Fruit fly (Drosophila melanogaster): ENCODE measurements around the gene gwl.
A peak's percentile ranks its signal among the peaks of the same experiment; 100 is the strongest.

gwl gene

dm6 chr3R:18758548-18759257 is 12.5 kb downstream of the gwl start, which contains the start of gene Epg5 (continued):
- TF ChIP-seq CG15479 (GFP tag; optimal IDR thresholded peaks at IDR 0.05): no peak
- peak; percentile 45; the same call in 1 of the 2 replicates for TF ChIP-seq wor (GFP tag; IDR thresholded peaks at IDR 0.05)
- TF ChIP-seq E2f2 (GFP tag; IDR thresholded peaks at IDR 0.05): peak; percentile 90
- no peak for TF ChIP-seq CG11723 (GFP tag; optimal IDR thresholded peaks at IDR 0.05)
- no peak for TF ChIP-seq Hand (GFP tag; optimal IDR thresholded peaks at IDR 0.05)
- TF ChIP-seq gro (GFP tag; optimal IDR thresholded peaks at IDR 0.05): no peak
- peak; percentile 95 for TF ChIP-seq CG6791 (GFP tag; IDR thresholded peaks at IDR 0.05; ENCODE audit: partially characterized antibody)
- TF ChIP-seq Atf3 (GFP tag; optimal IDR thresholded peaks at IDR 0.05): peak; percentile 63
- TF ChIP-seq chn (GFP tag; optimal IDR thresholded peaks at IDR 0.05): peak; percentile 85
- TF ChIP-seq CG9797 (GFP tag; optimal IDR thresholded peaks at IDR 0.05): peak; percentile 22
- TF ChIP-seq Side (GFP tag; optimal IDR thresholded peaks at IDR 0.05): peak; percentile 59
- TF ChIP-seq CG10979 (tag; optimal IDR thresholded peaks at IDR 0.05): no peak
- no peak for TF ChIP-seq CG3407 (GFP tag; optimal IDR thresholded peaks at IDR 0.05)
- peak; percentile 92 for TF ChIP-seq Sry-δ (GFP tag; optimal IDR thresholded peaks at IDR 0.05)
- no peak for TF ChIP-seq otp (GFP tag; IDR thresholded peaks at IDR 0.05)
- TF ChIP-seq CG10147 (GFP tag; optimal IDR thresholded peaks at IDR 0.05): no peak
- TF ChIP-seq CG3995 (GFP tag; optimal IDR thresholded peaks at IDR 0.05): peak; percentile 80
- TF ChIP-seq fd64A (GFP tag; optimal IDR thresholded peaks at IDR 0.05): no peak
- peak; percentile 55; the same call in 1 of the 2 replicates for TF ChIP-seq CG6689 (GFP tag; IDR thresholded peaks at IDR 0.05)
- TF ChIP-seq gem (tag; optimal IDR thresholded peaks at IDR 0.05): no peak
- TF ChIP-seq CG16815 (GFP tag; optimal IDR thresholded peaks at IDR 0.05): peak; percentile 70
- TF ChIP-seq sd (tag; optimal IDR thresholded peaks at IDR 0.05): no peak
- no peak for TF ChIP-seq CG8281 (tag; optimal IDR thresholded peaks at IDR 0.05)
- peak; percentile 73 for TF ChIP-seq CG32772 (GFP tag; IDR thresholded peaks at IDR 0.05)
- TF ChIP-seq Six4 (GFP tag; optimal IDR thresholded peaks at IDR 0.05): peak; percentile 70
- peak; percentile 8 for TF ChIP-seq emc (GFP tag; optimal IDR thresholded peaks at IDR 0.05)
- peak; percentile 35 for TF ChIP-seq CG1792 (GFP tag; optimal IDR thresholded peaks at IDR 0.05)
- TF ChIP-seq CrebB (tag; optimal IDR thresholded peaks at IDR 0.05): no peak
- peak; percentile 98 for TF ChIP-seq inv (GFP tag; IDR thresholded peaks at IDR 0.05; ENCODE audit: partially characterized antibody)
- TF ChIP-seq CG13775 (GFP tag; optimal IDR thresholded peaks at IDR 0.05): peak; percentile 71
- no peak for TF ChIP-seq pan (optimal IDR thresholded peaks at IDR 0.05)
- TF ChIP-seq pan (GFP tag; optimal IDR thresholded peaks at IDR 0.05 in 1 of 2, IDR thresholded peaks at IDR 0.05 in 1 of 2): peak in 1 of 2 experiments; percentile 56
- TF ChIP-seq CG32767 (GFP tag; IDR thresholded peaks at IDR 0.05): peak; percentile 43; the same call in 1 of the 2 replicates
- TF ChIP-seq CG14441 (GFP tag; IDR thresholded peaks at IDR 0.05): peak; percentile 61
- TF ChIP-seq schlank (tag; optimal IDR thresholded peaks at IDR 0.05): no peak
- TF ChIP-seq CG8388 (GFP tag; optimal IDR thresholded peaks at IDR 0.05): no peak
- TF ChIP-seq CoRest (tag; optimal IDR thresholded peaks at IDR 0.05): peak; percentile 84
- peak; percentile 83 for TF ChIP-seq Xbp1 (GFP tag; optimal IDR thresholded peaks at IDR 0.05)
- TF ChIP-seq slbo (GFP tag; IDR thresholded peaks at IDR 0.05): peak; percentile 90
- TF ChIP-seq Vsx1 (GFP tag; optimal IDR thresholded peaks at IDR 0.05): no peak
- TF ChIP-seq CG7839 (tag; optimal IDR thresholded peaks at IDR 0.05): no peak
- peak; percentile 59 for TF ChIP-seq Dek (tag; optimal IDR thresholded peaks at IDR 0.05)
- TF ChIP-seq corto (GFP tag; optimal IDR thresholded peaks at IDR 0.05): peak; percentile 28
- no peak for TF ChIP-seq cas (GFP tag; IDR thresholded peaks at IDR 0.05)
- peak; percentile 24; the same call in 1 of the 2 replicates for TF ChIP-seq CG43689 (GFP tag; IDR thresholded peaks at IDR 0.05)
- TF ChIP-seq CG17361 (GFP tag; IDR thresholded peaks at IDR 0.05): no peak; the same call in 2 of the 3 replicates
- no peak for TF ChIP-seq CG6654 (GFP tag; optimal IDR thresholded peaks at IDR 0.05)
- TF ChIP-seq NC2β (GFP tag; optimal IDR thresholded peaks at IDR 0.05): peak; percentile 52
- TF ChIP-seq gcm2 (GFP tag; optimal IDR thresholded peaks at IDR 0.05): peak; percentile 9
